Fruit fly (Drosophila melanogaster) whole organism, embryonic: ENCODE results near the gene caz.

Source experiments
- Asciz ChIP-seq: fragments of 200-800 bp; sonication (Bioruptor generic); optimal IDR thresholded peaks from 2 replicates; lab custom pipeline; 2017; ENCODE audit warnings: missing biosample characterization, mild to moderate bottlenecking, missing genetic modification characterization, missing genetic modification reagents
- Bdp1 ChIP-seq: fragments of 200-800 bp; sonication (Bioruptor generic); optimal IDR thresholded peaks from 3 replicates; lab custom pipeline; 2016; ENCODE audit warnings: missing biosample characterization, missing genetic modification characterization
- CG10431 ChIP-seq: fragments of 200-800 bp; sonication (Bioruptor generic); optimal IDR thresholded peaks from 3 replicates; lab custom pipeline; 2018; ENCODE audit warnings: missing biosample characterization, mild to moderate bottlenecking, missing genetic modification characterization
- CG10565 ChIP-seq: fragments of 200-800 bp; sonication (Bioruptor generic); optimal IDR thresholded peaks from 3 replicates; lab custom pipeline; 2016; ENCODE audit warnings: missing biosample characterization, mild to moderate bottlenecking, missing genetic modification characterization
- CG11560 ChIP-seq: fragments of 200-800 bp; sonication (Bioruptor generic); IDR thresholded peaks from 3 replicates; pipeline ENCODE4 v1.3.6; 2022; ENCODE audit warnings: missing biosample characterization, missing genetic modification characterization
- CG11723 ChIP-seq: fragments of 200-800 bp; sonication (Bioruptor generic); optimal IDR thresholded peaks from 2 replicates; lab custom pipeline; 2017; ENCODE audit warnings: missing biosample characterization, mild to moderate bottlenecking, missing genetic modification characterization
- CG12769 ChIP-seq: fragments of 200-800 bp; sonication (Bioruptor generic); optimal IDR thresholded peaks from 2 replicates; lab custom pipeline; 2019; ENCODE audit warnings: missing biosample characterization, mild to moderate bottlenecking, missing genetic modification characterization, moderate library complexity
- CG14014 ChIP-seq: fragments of 200-800 bp; sonication (Bioruptor generic); IDR thresholded peaks from 2 replicates; pipeline ENCODE4 v1.3.6; 2022; ENCODE audit warnings: missing biosample characterization, missing genetic modification characterization
- CG15696 ChIP-seq: fragments of 200-800 bp; sonication (Bioruptor generic); optimal IDR thresholded peaks from 2 replicates; lab custom pipeline; 2019; ENCODE audit warnings: missing biosample characterization, mild to moderate bottlenecking, missing genetic modification characterization, moderate library complexity
- CG17612 ChIP-seq: fragments of 200-800 bp; sonication (Bioruptor generic); IDR thresholded peaks from 2 replicates; pipeline ENCODE4 v1.3.6; 2022; ENCODE audit warnings: missing biosample characterization, missing genetic modification characterization
- CG2129 ChIP-seq: fragments of 200-800 bp; sonication (Bioruptor generic); IDR thresholded peaks from 2 replicates; pipeline ENCODE4 v1.3.6; 2022; ENCODE audit warnings: missing biosample characterization, missing genetic modification characterization; ENCODE audit not compliant: partially characterized antibody
- CG31365 ChIP-seq: fragments of 200-800 bp; sonication (Bioruptor generic); optimal IDR thresholded peaks from 2 replicates; lab custom pipeline; 2018; ENCODE audit warnings: missing biosample characterization, mild to moderate bottlenecking, missing genetic modification characterization
- CG31441 ChIP-seq: fragments of 200-800 bp; sonication (Bioruptor generic); IDR thresholded peaks from 2 replicates; pipeline ENCODE4 v1.3.6; 2022; ENCODE audit warnings: missing biosample characterization, missing genetic modification characterization
- CG32532 ChIP-seq: fragments of 200-800 bp; sonication (Bioruptor generic); IDR thresholded peaks from 2 replicates; pipeline ENCODE4 v1.3.6; 2022; ENCODE audit warnings: missing biosample characterization, missing genetic modification characterization
- CG5180 ChIP-seq: fragments of 200-800 bp; sonication (Bioruptor generic); optimal IDR thresholded peaks from 3 replicates; lab custom pipeline; 2017; ENCODE audit warnings: missing biosample characterization, missing genetic modification characterization, mild to moderate bottlenecking, moderate library complexity, missing genetic modification reagents
- CG8089 ChIP-seq: fragments of 200-800 bp; sonication (Bioruptor generic); optimal IDR thresholded peaks from 3 replicates; lab custom pipeline; 2016; ENCODE audit warnings: missing biosample characterization, missing genetic modification characterization
- CG8478 ChIP-seq: fragments of >200 bp; optimal IDR thresholded peaks from 2 replicates; lab custom pipeline; 2018
- CG8944 ChIP-seq: fragments of 200-800 bp; sonication (Bioruptor generic); optimal IDR thresholded peaks from 3 replicates; lab custom pipeline; 2016; ENCODE audit warnings: missing biosample characterization, missing genetic modification characterization
- CG9727 ChIP-seq: fragments of 200-800 bp; sonication (Bioruptor generic); optimal IDR thresholded peaks from 3 replicates; lab custom pipeline; 2017; ENCODE audit warnings: missing biosample characterization, mild to moderate bottlenecking, missing genetic modification characterization
- CG9876 ChIP-seq: fragments of 200-800 bp; sonication (Bioruptor generic); optimal IDR thresholded peaks from 2 replicates; lab custom pipeline; 2016; ENCODE audit warnings: missing biosample characterization, missing genetic modification characterization
- CG9932 ChIP-seq: fragments of 200-800 bp; sonication (Bioruptor generic); IDR thresholded peaks from 2 replicates; pipeline ENCODE4 v1.3.6; 2022; ENCODE audit warnings: missing biosample characterization, missing genetic modification characterization
- CoRest ChIP-seq: fragments of 200-800 bp; sonication (Bioruptor generic); optimal IDR thresholded peaks from 3 replicates; lab custom pipeline; 2018; ENCODE audit warnings: missing biosample characterization, mild to moderate bottlenecking, missing genetic modification characterization, moderate library complexity
- D ChIP-seq, 2 experiments: fragments of 200-800 bp in 1 of 2; fragments of >200 bp in 1 of 2; sonication (Bioruptor generic) in 1 of 2; optimal IDR thresholded peaks; 2 replicates in 1 of 2; 3 replicates in 1 of 2; lab custom pipeline; 2017; ENCODE audit warnings: mild to moderate bottlenecking in 1 of 2, missing biosample characterization in 1 of 2, missing genetic modification characterization in 1 of 2, missing genetic modification reagents in 1 of 2
- D19B ChIP-seq: fragments of 200-800 bp; sonication (Bioruptor generic); optimal IDR thresholded peaks from 2 replicates; lab custom pipeline; 2017; ENCODE audit warnings: missing biosample characterization, mild to moderate bottlenecking, missing genetic modification characterization
- Hmx ChIP-seq: fragments of 200-800 bp; sonication (Bioruptor generic); optimal IDR thresholded peaks from 2 replicates; lab custom pipeline; 2016; ENCODE audit warnings: missing biosample characterization, missing genetic modification characterization
- Hr3 ChIP-seq: fragments of 200-800 bp; sonication (Bioruptor generic); optimal IDR thresholded peaks from 3 replicates; lab custom pipeline; 2016; ENCODE audit warnings: missing biosample characterization, missing genetic modification characterization
- Jarid2 ChIP-seq: fragments of 200-800 bp; sonication (Bioruptor generic); optimal IDR thresholded peaks from 3 replicates; lab custom pipeline; 2017; ENCODE audit warnings: mild to moderate bottlenecking, missing biosample characterization, missing genetic modification reagents, missing genetic modification characterization
- Lim3 ChIP-seq: fragments of 200-800 bp; sonication (Bioruptor generic); IDR thresholded peaks from 2 replicates; pipeline ENCODE4 v1.3.6; 2022; ENCODE audit warnings: missing biosample characterization, missing genetic modification characterization
- Myb ChIP-seq: fragments of 200-800 bp; sonication (Bioruptor generic); optimal IDR thresholded peaks from 2 replicates; lab custom pipeline; 2016; ENCODE audit warnings: missing biosample characterization, missing genetic modification characterization
- Poxn ChIP-seq: fragments of 200-800 bp; sonication (Bioruptor generic); IDR thresholded peaks from 2 replicates; pipeline ENCODE4 v1.3.6; 2022; ENCODE audit warnings: missing biosample characterization, missing genetic modification characterization
- Sry-β ChIP-seq: fragments of 200-800 bp; sonication (Bioruptor generic); optimal IDR thresholded peaks from 2 replicates; lab custom pipeline; 2018; ENCODE audit warnings: missing biosample characterization, mild to moderate bottlenecking, missing genetic modification characterization, moderate library complexity
- br ChIP-seq: fragments of >200 bp; optimal IDR thresholded peaks from 2 replicates; lab custom pipeline; 2017
- cad ChIP-seq: fragments of >200 bp; optimal IDR thresholded peaks from 2 replicates; lab custom pipeline; 2017; ENCODE audit warnings: missing biosample characterization, missing genetic modification characterization
- caup ChIP-seq: fragments of 200-800 bp; sonication (Bioruptor generic); optimal IDR thresholded peaks from 3 replicates; lab custom pipeline; 2017; ENCODE audit warnings: missing biosample characterization, mild to moderate bottlenecking, missing genetic modification characterization, moderate library complexity; ENCODE audit not compliant: severe bottlenecking
- chm ChIP-seq: fragments of 200-800 bp; sonication (Bioruptor generic); IDR thresholded peaks from 2 replicates; pipeline ENCODE4 v1.3.6; 2022; ENCODE audit warnings: missing biosample characterization, missing genetic modification characterization
- dysf ChIP-seq: fragments of 200-800 bp; sonication (Bioruptor generic); IDR thresholded peaks from 3 replicates; pipeline ENCODE4 v1.3.6; 2022; ENCODE audit warnings: missing biosample characterization, missing genetic modification characterization
- fru ChIP-seq: fragments of >200 bp; optimal IDR thresholded peaks from 2 replicates; lab custom pipeline; 2017
- hb ChIP-seq: fragments of 200-800 bp; sonication (Bioruptor generic); IDR thresholded peaks from 3 replicates; pipeline ENCODE4 v1.3.6; 2022; ENCODE audit warnings: missing biosample characterization, missing genetic modification characterization; ENCODE audit not compliant: partially characterized antibody
- lab ChIP-seq: fragments of 200-800 bp; sonication (Bioruptor generic); optimal IDR thresholded peaks from 3 replicates; lab custom pipeline; 2017; ENCODE audit warnings: missing biosample characterization, missing genetic modification characterization, mild to moderate bottlenecking, moderate library complexity, missing genetic modification reagents
- nom ChIP-seq: fragments of 200-800 bp; sonication (Bioruptor generic); optimal IDR thresholded peaks from 2 replicates; lab custom pipeline; 2017; ENCODE audit warnings: missing biosample characterization, missing genetic modification characterization, mild to moderate bottlenecking, moderate library complexity, missing genetic modification reagents
- oc ChIP-seq: fragments of 200-800 bp; sonication (Bioruptor generic); optimal IDR thresholded peaks from 2 replicates; lab custom pipeline; 2018; ENCODE audit warnings: missing biosample characterization, mild to moderate bottlenecking, missing genetic modification characterization, moderate library complexity
- run ChIP-seq: fragments of 200-800 bp; sonication (Bioruptor generic); optimal IDR thresholded peaks from 3 replicates; lab custom pipeline; 2018; ENCODE audit warnings: missing biosample characterization, mild to moderate bottlenecking, missing genetic modification characterization
- slou ChIP-seq: fragments of 200-800 bp; sonication (Bioruptor generic); optimal IDR thresholded peaks from 3 replicates; lab custom pipeline; 2016; ENCODE audit warnings: missing biosample characterization, missing genetic modification characterization
- slp2 ChIP-seq: fragments of 200-800 bp; sonication (Bioruptor generic); optimal IDR thresholded peaks from 2 replicates; lab custom pipeline; 2016; ENCODE audit warnings: missing biosample characterization, missing genetic modification characterization
- sna ChIP-seq: fragments of 200-800 bp; sonication (Bioruptor generic); IDR thresholded peaks from 2 replicates; pipeline ENCODE4 v1.3.6; 2022; ENCODE audit warnings: missing biosample characterization, missing genetic modification characterization; ENCODE audit not compliant: partially characterized antibody
- sug ChIP-seq: fragments of 200-800 bp; optimal IDR thresholded peaks from 2 replicates; lab custom pipeline; 2019; ENCODE audit warnings: missing biosample characterization, mild to moderate bottlenecking, missing genetic modification characterization, moderate library complexity
- tll ChIP-seq, 2 experiments: fragments of 200-800 bp in 1 of 2; fragments of >200 bp in 1 of 2; sonication (Bioruptor generic) in 1 of 2; optimal IDR thresholded peaks; 2 replicates each; lab custom pipeline; 2017 to 2019; ENCODE audit warnings: missing biosample characterization in 2 of 2, missing genetic modification characterization in 2 of 2, mild to moderate bottlenecking in 1 of 2, moderate library complexity in 1 of 2
- wor ChIP-seq: fragments of 200-800 bp; sonication (Bioruptor generic); IDR thresholded peaks from 2 replicates; pipeline ENCODE4 v1.3.6; 2022; ENCODE audit warnings: missing biosample characterization, missing genetic modification characterization
- z ChIP-seq: fragments of 200-800 bp; sonication (Bioruptor generic); IDR thresholded peaks from 3 replicates; pipeline ENCODE4 v1.3.6; 2022; ENCODE audit warnings: missing biosample characterization, missing genetic modification characterization
- zen2 ChIP-seq: fragments of 200-800 bp; sonication (Bioruptor generic); IDR thresholded peaks from 3 replicates; pipeline ENCODE4 v1.3.6; 2022; ENCODE audit warnings: missing biosample characterization, missing genetic modification characterization; ENCODE audit not compliant: partially characterized antibody

Gene caz

DNA sequence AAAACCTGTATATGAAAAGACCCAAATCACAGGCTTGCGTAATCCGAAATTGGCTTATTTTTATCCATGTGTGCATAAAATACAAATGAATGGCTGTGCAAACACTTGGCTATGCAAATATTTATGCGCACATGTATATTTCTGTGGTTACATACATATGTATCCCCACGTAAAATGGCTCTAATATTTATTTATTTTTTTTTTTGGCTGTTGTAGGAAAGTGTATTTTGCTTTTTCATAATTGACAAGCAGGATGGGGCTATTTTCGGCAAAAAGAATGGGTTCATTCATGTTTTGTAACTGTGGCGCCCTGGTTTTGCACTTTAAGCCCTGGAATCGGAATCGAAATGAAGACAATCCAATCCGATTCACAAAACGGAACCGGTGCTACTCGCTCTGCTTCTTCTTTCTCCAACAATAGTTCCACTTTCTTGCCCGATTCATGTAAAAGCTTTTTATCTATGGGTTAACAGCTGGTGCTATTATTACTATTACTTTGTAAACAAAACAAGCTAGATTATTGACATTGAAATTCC, 46.6 kb downstream of the caz start (continued):
- peak; percentile 0 for TF ChIP-seq CG10431
- no peak for TF ChIP-seq fru (lab: Kevin White, UChicago)
- no peak for TF ChIP-seq D (optimal IDR thresholded peaks at IDR 0.05; lab: Kevin White, UChicago)
- peak; percentile 40 for TF ChIP-seq D (GFP tag; optimal IDR thresholded peaks at IDR 0.05; lab: Kevin White, UChicago)
- TF ChIP-seq dysf (GFP tag; lab: Robert Waterston, UW) = peak; percentile 76; the same call in 2 of the 3 replicates
- no peak for TF ChIP-seq sna (GFP tag; lab: Robert Waterston, UW)
- peak; percentile 55 for TF ChIP-seq sug (tag; lab: Kevin White, UChicago)
- peak; percentile 87 for TF ChIP-seq CG32532
- TF ChIP-seq CG14014 (GFP tag; lab: Robert Waterston, UW) = peak; percentile 73; the same call in 1 of the 2 replicates
- TF ChIP-seq chm (GFP tag; lab: Robert Waterston, UW) = peak; percentile 70; the same call in 1 of the 2 replicates
- TF ChIP-seq CG9876 (GFP tag; lab: Kevin White, UChicago) = peak; percentile 23
- peak; percentile 49 for TF ChIP-seq slp2 (GFP tag; lab: Kevin White, UChicago)
- no peak for TF ChIP-seq Jarid2
- TF ChIP-seq CG10565 (GFP tag; lab: Kevin White, UChicago) = no peak
- TF ChIP-seq CG5180 (GFP tag; lab: Kevin White, UChicago) = peak; percentile 48
- TF ChIP-seq CoRest = peak; percentile 73
- no peak for TF ChIP-seq hb
- TF ChIP-seq CG12769 (tag; lab: Kevin White, UChicago) = peak; percentile 51
- no peak for TF ChIP-seq zen2 (GFP tag; lab: Robert Waterston, UW)
- TF ChIP-seq Asciz = peak; percentile 32
- no peak for TF ChIP-seq CG31365
- peak; percentile 45; the same call in 1 of the 2 replicates for TF ChIP-seq CG17612 (GFP tag; lab: Robert Waterston, UW)
- no peak for TF ChIP-seq br (lab: Kevin White, UChicago)
- TF ChIP-seq CG11560 (tag; lab: Robert Waterston, UW) = no peak
- TF ChIP-seq Sry-β (GFP tag; lab: Kevin White, UChicago) = no peak
- TF ChIP-seq CG8944 (GFP tag; lab: Kevin White, UChicago) = peak; percentile 42
- TF ChIP-seq cad (GFP tag; lab: Kevin White, UChicago) = no peak
- peak; percentile 65 for TF ChIP-seq Hmx
- TF ChIP-seq caup (GFP tag; lab: Kevin White, UChicago) = peak; percentile 72
- no peak for TF ChIP-seq Poxn (GFP tag; lab: Robert Waterston, UW)
- TF ChIP-seq slou (GFP tag; lab: Kevin White, UChicago) = peak; percentile 33
- TF ChIP-seq CG9727 (GFP tag; lab: Kevin White, UChicago) = peak; percentile 62
- TF ChIP-seq wor (GFP tag; lab: Robert Waterston, UW) = peak; percentile 51; the same call in 1 of the 2 replicates
- peak; percentile 49 for TF ChIP-seq CG8089 (GFP tag; lab: Kevin White, UChicago)
- TF ChIP-seq Hr3 = peak; percentile 52
- peak; percentile 84 for TF ChIP-seq CG9932 (GFP tag; lab: Robert Waterston, UW)
- TF ChIP-seq CG31441 = peak; percentile 52; the same call in 1 of the 2 replicates
- TF ChIP-seq run (tag; lab: Kevin White, UChicago) = peak; percentile 10
- peak; percentile 46 for TF ChIP-seq nom (GFP tag; lab: Kevin White, UChicago)
- TF ChIP-seq Bdp1 = peak; percentile 34
- peak; percentile 41 for TF ChIP-seq D19B (GFP tag; lab: Kevin White, UChicago)
- peak; percentile 62 for TF ChIP-seq CG11723 (GFP tag; lab: Kevin White, UChicago)
- TF ChIP-seq CG8478 (lab: Kevin White, UChicago) = no peak
- TF ChIP-seq Lim3 (GFP tag; lab: Robert Waterston, UW) = 0 out of 2 replicates have a peak, but pooled peaks have one; percentile 15
- TF ChIP-seq oc = peak; percentile 60
- peak; percentile 84 for TF ChIP-seq lab (GFP tag; lab: Kevin White, UChicago)
- peak; percentile 48 for TF ChIP-seq Myb (GFP tag; lab: Kevin White, UChicago)
- peak; percentile 21 for TF ChIP-seq CG15696
- TF ChIP-seq CG2129 (GFP tag; lab: Robert Waterston, UW) = no peak
- no peak for TF ChIP-seq tll (GFP tag; optimal IDR thresholded peaks at IDR 0.05; lab: Kevin White, UChicago)
- 0 out of 3 replicates have a peak, but pooled peaks have one; percentile 40 for TF ChIP-seq z (GFP tag; lab: Robert Waterston, UW)
